Fruit fly (Drosophila melanogaster): ENCODE measurements around the gene CG8916.

Gene CG8916

dm6 chrX:15891606-15892345 is 30.0 kb upstream of the CG8916 start, which contains the start of gene shi (continued):
- TF ChIP-seq CG10209 (GFP tag; optimal IDR thresholded peaks at IDR 0.05) (no peak), CG4820 (GFP tag; optimal IDR thresholded peaks at IDR 0.05) (no peak), CG11723 (GFP tag; optimal IDR thresholded peaks at IDR 0.05) (no peak), Hr78 (GFP tag; optimal IDR thresholded peaks at IDR 0.05) (peak in 1 of 2 experiments; percentile 100), Kr (GFP tag; optimal IDR thresholded peaks at IDR 0.05) (no peak), CG34376 (GFP tag; optimal IDR thresholded peaks at IDR 0.05) (peak; percentile 80), twi (tag; optimal IDR thresholded peaks at IDR 0.05) (no peak), da (GFP tag; optimal IDR thresholded peaks at IDR 0.05) (no peak), onecut (GFP tag; IDR thresholded peaks at IDR 0.05) (peak; percentile 22), tup (GFP tag; optimal IDR thresholded peaks at IDR 0.05) (no peak), lilli (GFP tag; optimal IDR thresholded peaks at IDR 0.05) (no peak), CG11504 (tag; optimal IDR thresholded peaks at IDR 0.05) (no peak), CG34422 (GFP tag; IDR thresholded peaks at IDR 0.05) (no peak; the same call in 2 of the 3 replicates), Usf (GFP tag; optimal IDR thresholded peaks at IDR 0.05) (no peak), Nf-YB (GFP tag; optimal IDR thresholded peaks at IDR 0.05) (peak; percentile 18), Camta (GFP tag; optimal IDR thresholded peaks at IDR 0.05) (no peak), ap (GFP tag; IDR thresholded peaks at IDR 0.05) (no peak), HLH4C (GFP tag; IDR thresholded peaks at IDR 0.05; ENCODE audit: partially characterized antibody) (peak; percentile 99), Fer2 (tag; optimal IDR thresholded peaks at IDR 0.05) (no peak), GATAe (GFP tag; conservative IDR thresholded peaks at IDR 0.05) (no peak), CG14710 (tag; optimal IDR thresholded peaks at IDR 0.05) (peak; percentile 60), sisA (GFP tag; IDR thresholded peaks at IDR 0.05) (no peak), CG13894 (tag; optimal IDR thresholded peaks at IDR 0.05) (peak; percentile 75), ssp (GFP tag; IDR thresholded peaks at IDR 0.05) (peak; percentile 51), CG7786 (GFP tag; optimal IDR thresholded peaks at IDR 0.05) (peak; percentile 14), CG7928 (GFP tag; optimal IDR thresholded peaks at IDR 0.05) (peak; percentile 83), Bteb2 (GFP tag; optimal IDR thresholded peaks at IDR 0.05) (no peak), rib (GFP tag; IDR thresholded peaks at IDR 0.05) (no peak), en (GFP tag; optimal IDR thresholded peaks at IDR 0.05) (no peak), D (optimal IDR thresholded peaks at IDR 0.05) (no peak), D (GFP tag; optimal IDR thresholded peaks at IDR 0.05) (no peak), CoRest (tag; optimal IDR thresholded peaks at IDR 0.05) (no peak), Bdp1 (GFP tag; optimal IDR thresholded peaks at IDR 0.05) (no peak), CG1024 (GFP tag; IDR thresholded peaks at IDR 0.05) (0 out of 2 replicates have a peak, but pooled peaks have one; percentile 18), unpg (GFP tag; optimal IDR thresholded peaks at IDR 0.05) (no peak), CG3995 (GFP tag; optimal IDR thresholded peaks at IDR 0.05) (peak; percentile 9), CG1602 (GFP tag; optimal IDR thresholded peaks at IDR 0.05) (no peak), Dbx (GFP tag; IDR thresholded peaks at IDR 0.05) (peak; percentile 61; the same call in 2 of the 3 replicates), D19A (tag; optimal IDR thresholded peaks at IDR 0.05) (no peak), trh (GFP tag; optimal IDR thresholded peaks at IDR 0.05) (no peak), Myb (GFP tag; optimal IDR thresholded peaks at IDR 0.05) (peak; percentile 55), row (GFP tag; IDR thresholded peaks at IDR 0.05) (peak; percentile 67), Ets97D (GFP tag; optimal IDR thresholded peaks at IDR 0.05) (peak; percentile 69)

All from whole organism, embryonic.